Worm (Caenorhabditis elegans) whole organism, early embryonic: ENCODE measurements around the gene taf-7.2.

Experiments
- B0310.2 ChIP-seq: sonication (generic microtip); optimal IDR thresholded peaks from 2 replicates; lab custom pipeline; 2016; ENCODE audit warnings: mild to moderate bottlenecking, missing genetic modification characterization, missing compliant biosample characterization
- F13C5.2 ChIP-seq: sonication (generic microtip); optimal IDR thresholded peaks from 2 replicates; lab custom pipeline; 2017; ENCODE audit warnings: mild to moderate bottlenecking, missing genetic modification characterization, inconsistent platforms, missing compliant biosample characterization
- aly-1 ChIP-seq: sonication (generic microtip); optimal IDR thresholded peaks from 2 replicates; lab custom pipeline; 2016; ENCODE audit warnings: missing genetic modification characterization, missing compliant biosample characterization
- ama-1 ChIP-seq: fragments of 150-350 bp; optimal IDR thresholded peaks from 2 replicates; lab custom pipeline; 2014
- ceh-13 ChIP-seq: fragments of 200-800 bp; sonication (Bioruptor generic); optimal IDR thresholded peaks from 2 replicates; lab custom pipeline; 2018; ENCODE audit warnings: mild to moderate bottlenecking, missing genetic modification characterization, missing compliant biosample characterization
- ceh-36 ChIP-seq: sonication (generic microtip); optimal IDR thresholded peaks from 2 replicates; lab custom pipeline; 2016; ENCODE audit warnings: missing genetic modification characterization, inconsistent platforms, missing compliant biosample characterization
- ets-7 ChIP-seq: sonication (generic microtip); optimal IDR thresholded peaks from 2 replicates; lab custom pipeline; 2016; ENCODE audit warnings: missing genotype, missing genetic modification characterization, missing compliant biosample characterization
- flt-1 ChIP-seq: fragments of 200-800 bp; sonication (Bioruptor generic); IDR thresholded peaks from 2 replicates; pipeline ENCODE4 v1.3.6; 2022; ENCODE audit warnings: missing genetic modification characterization, missing compliant biosample characterization
- hmbx-1 ChIP-seq: sonication (generic microtip); optimal IDR thresholded peaks from 2 replicates; lab custom pipeline; 2016; ENCODE audit warnings: mild to moderate bottlenecking, missing genetic modification characterization, missing compliant biosample characterization
- hmg-4 ChIP-seq: fragments of 200-800 bp; sonication (Bioruptor generic); optimal IDR thresholded peaks from 2 replicates; lab custom pipeline; 2018; ENCODE audit warnings: mild to moderate bottlenecking, missing genetic modification characterization, missing compliant biosample characterization
- pes-1 ChIP-seq: fragments of 200-800 bp; sonication (Bioruptor generic); IDR thresholded peaks from 2 replicates; pipeline ENCODE4 v1.3.6; 2022; ENCODE audit warnings: missing genetic modification reagents, missing genetic modification characterization, missing compliant biosample characterization
- scrt-1 ChIP-seq: fragments of 200-800 bp; sonication (Bioruptor generic); IDR thresholded peaks from 2 replicates; pipeline ENCODE4 v1.3.6; 2022; ENCODE audit warnings: missing genetic modification characterization, missing compliant biosample characterization
- sea-1 ChIP-seq: fragments of 200-800 bp; sonication (Bioruptor generic); conservative IDR thresholded peaks from 2 replicates; pipeline ENCODE4 v1.3.6; 2022; ENCODE audit warnings: missing genetic modification characterization, missing compliant biosample characterization
- tbx-11 ChIP-seq: fragments of 200-800 bp; sonication (Bioruptor generic); IDR thresholded peaks from 2 replicates; pipeline ENCODE4 v1.3.6; 2022; ENCODE audit warnings: missing genetic modification characterization, missing compliant biosample characterization
- tbx-37 ChIP-seq: fragments of 200-800 bp; sonication (Bioruptor generic); conservative IDR thresholded peaks from 2 replicates; pipeline ENCODE4 v1.3.6; 2022; ENCODE audit warnings: missing genetic modification reagents, missing genetic modification characterization, missing compliant biosample characterization
- tra-4 ChIP-seq: sonication (generic microtip); optimal IDR thresholded peaks from 2 replicates; lab custom pipeline; 2017; ENCODE audit warnings: missing genetic modification characterization, missing compliant biosample characterization

The taf-7.2 gene

ce11 chrIII:12638592-12638991 lies 34.6 kb downstream of the taf-7.2 start:
- no peak for TF ChIP-seq F13C5.2 (tag; lab: Kevin White, UChicago)

- no peak for TF ChIP-seq ama-1 (lab: Kevin White, UChicago)
- no peak for TF ChIP-seq ets-7
- TF ChIP-seq tbx-11 (GFP tag; lab: Robert Waterston, UW), result no peak
- TF ChIP-seq sea-1 (GFP tag; lab: Robert Waterston, UW), result no peak
- no peak for TF ChIP-seq flt-1 (GFP tag; lab: Robert Waterston, UW)
- TF ChIP-seq hmbx-1 (tag; lab: Kevin White, UChicago), result no peak
- TF ChIP-seq tra-4 (tag; lab: Kevin White, UChicago), result no peak
- TF ChIP-seq ceh-13 (GFP tag; lab: Kevin White, UChicago), result no peak
- no peak for TF ChIP-seq ceh-36 (tag; lab: Kevin White, UChicago)
- TF ChIP-seq B0310.2, result no peak
- no peak for TF ChIP-seq aly-1 (tag; lab: Kevin White, UChicago)
- no peak for TF ChIP-seq F13C5.2 (tag; lab: Kevin White, UChicago)
- no peak for TF ChIP-seq tbx-37
- no peak for TF ChIP-seq hmg-4
- no peak for TF ChIP-seq pes-1 (GFP tag; lab: Robert Waterston, UW)
- TF ChIP-seq scrt-1, result no peak
Measured at ce11 chrIII:12625875-12626649, 47.2 kb downstream of the taf-7.2 start, which contains the start of gene pqn-80. Gene pqn-80, plus strand, starts transcription at chrIII:12626568.

ce11 chrIII:12624466-12624865 lies 48.8 kb downstream of the taf-7.2 start, which contains the start of gene gtf-2A2:
Gene gtf-2A2, plus strand, starts transcription at chrIII:12624766.
- TF ChIP-seq tra-4 (tag; lab: Kevin White, UChicago), result no peak
- TF ChIP-seq ets-7, result no peak
- no peak for TF ChIP-seq pes-1 (GFP tag; lab: Robert Waterston, UW)
- no peak for TF ChIP-seq ama-1 (lab: Kevin White, UChicago)
- no peak for TF ChIP-seq F13C5.2 (tag; lab: Kevin White, UChicago)
- no peak for TF ChIP-seq ceh-36 (tag; lab: Kevin White, UChicago)
